Fruit fly (Drosophila melanogaster): ENCODE results near the gene CG42249.

Gene CG42249

dm6 chrX:11148272-11148835 lies 52.3 kb downstream of the CG42249 start, which contains the start of gene Ran (continued):
- TF ChIP-seq BEAF-32 (GFP tag; optimal IDR thresholded peaks at IDR 0.05) (peak; percentile 66), lmd (GFP tag; IDR thresholded peaks at IDR 0.05) (peak; percentile 21; the same call in 1 of the 2 replicates), sens (GFP tag) (peak; percentile 44), CG10209 (GFP tag; optimal IDR thresholded peaks at IDR 0.05) (no peak), Rfx (GFP tag; IDR thresholded peaks at IDR 0.05) (peak; percentile 57), ase (GFP tag; IDR thresholded peaks at IDR 0.05) (0 out of 3 replicates have a peak, but pooled peaks have one; percentile 8), CG14710 (tag; optimal IDR thresholded peaks at IDR 0.05) (peak; percentile 31), pfk (GFP tag; optimal IDR thresholded peaks at IDR 0.05) (peak; percentile 55), Stat92E (GFP tag; optimal IDR thresholded peaks at IDR 0.05) (peak in 1 of 3 experiments; percentile 31), H15 (GFP tag; IDR thresholded peaks at IDR 0.05) (no peak), CG12659 (GFP tag; optimal IDR thresholded peaks at IDR 0.05) (peak; percentile 21), unc-4 (GFP tag; IDR thresholded peaks at IDR 0.05; ENCODE audit: partially characterized antibody) (peak; percentile 33; the same call in 1 of the 2 replicates), CG17802 (tag; optimal IDR thresholded peaks at IDR 0.05) (peak; percentile 68), grau (tag; optimal IDR thresholded peaks at IDR 0.05) (peak; percentile 15), zfh1 (GFP tag; IDR thresholded peaks at IDR 0.05) (0 out of 3 replicates have a peak, but pooled peaks have one; percentile 26), CkIIα-i1 (GFP tag; IDR thresholded peaks at IDR 0.05) (no peak), CG14667 (GFP tag; IDR thresholded peaks at IDR 0.05) (peak; percentile 7; the same call in 1 of the 2 replicates), prd (optimal IDR thresholded peaks at IDR 0.05) (no peak), prd (GFP tag; IDR thresholded peaks at IDR 0.05) (0 out of 3 replicates have a peak, but pooled peaks have one; percentile 16), sob (GFP tag; IDR thresholded peaks at IDR 0.05) (peak; percentile 43), Mes4 (GFP tag; optimal IDR thresholded peaks at IDR 0.05) (no peak), ssp (GFP tag; IDR thresholded peaks at IDR 0.05) (peak; percentile 98), gem (tag; optimal IDR thresholded peaks at IDR 0.05) (peak; percentile 18), Fer3 (tag; optimal IDR thresholded peaks at IDR 0.05) (no peak), CG11560 (tag; IDR thresholded peaks at IDR 0.05) (no peak), knrl (GFP tag; IDR thresholded peaks at IDR 0.05; ENCODE audit: partially characterized antibody) (peak; percentile 36; the same call in 1 of the 3 replicates), CG1603 (tag; optimal IDR thresholded peaks at IDR 0.05) (peak; percentile 89), zfh2 (GFP tag; optimal IDR thresholded peaks at IDR 0.05) (peak; percentile 16), nerfin-2 (GFP tag; IDR thresholded peaks at IDR 0.05; ENCODE audit: partially characterized antibody) (peak; percentile 34; the same call in 1 of the 2 replicates), nmo (GFP tag; optimal IDR thresholded peaks at IDR 0.05) (peak; percentile 26), CG18764 (GFP tag; optimal IDR thresholded peaks at IDR 0.05) (no peak), CG32532 (GFP tag; IDR thresholded peaks at IDR 0.05) (peak; percentile 46), CG9215 (GFP tag; IDR thresholded peaks at IDR 0.05) (0 out of 2 replicates have a peak, but pooled peaks have one; percentile 23), CG2120 (GFP tag; optimal IDR thresholded peaks at IDR 0.05) (peak; percentile 1), CG12391 (tag; optimal IDR thresholded peaks at IDR 0.05) (peak; percentile 25), dimm (GFP tag; IDR thresholded peaks at IDR 0.05) (no peak), CG30020 (tag; optimal IDR thresholded peaks at IDR 0.05) (peak; percentile 95), az2 (GFP tag; optimal IDR thresholded peaks at IDR 0.05) (no peak), CG3847 (GFP tag; IDR thresholded peaks at IDR 0.05) (peak; percentile 47), ato (GFP tag; IDR thresholded peaks at IDR 0.05; ENCODE audit: partially characterized antibody) (peak; percentile 12; the same call in 1 of the 2 replicates), CG9932 (GFP tag; IDR thresholded peaks at IDR 0.05) (peak; percentile 66), MESR4 (GFP tag; optimal IDR thresholded peaks at IDR 0.05) (peak; percentile 55), CG15514 (GFP tag; optimal IDR thresholded peaks at IDR 0.05) (peak; percentile 24), CG7963 (GFP tag; IDR thresholded peaks at IDR 0.05; ENCODE audit: partially characterized antibody) (0 out of 3 replicates have a peak, but pooled peaks have one; percentile 42), phol (tag; optimal IDR thresholded peaks at IDR 0.05) (peak; percentile 9), slbo (GFP tag; IDR thresholded peaks at IDR 0.05) (peak; percentile 49), CG10366 (GFP tag; IDR thresholded peaks at IDR 0.05) (no peak), cato (GFP tag; optimal IDR thresholded peaks at IDR 0.05; ENCODE audit: borderline replicate concordance) (no peak)

Data from whole organism, embryonic.